Worm (Caenorhabditis elegans) whole organism, mixed stage, embryonic: Measurements from ENCODE around the gene spp-24.

ENCODE experiments used
- bed-3 ChIP-seq: fragments of 200-800 bp; sonication (Bioruptor generic); optimal IDR thresholded peaks from 3 replicates; lab custom pipeline; 2018; ENCODE audit warnings: mild to moderate bottlenecking, missing genetic modification characterization, moderate library complexity, missing compliant biosample characterization
- ceh-83 ChIP-seq: fragments of 200-800 bp; sonication (Bioruptor generic); optimal IDR thresholded peaks from 2 replicates; lab custom pipeline; 2018; ENCODE audit warnings: mild to moderate bottlenecking, missing genetic modification characterization, missing compliant biosample characterization
- ces-1 ChIP-seq: fragments of 150-350 bp; optimal IDR thresholded peaks from 2 replicates; lab custom pipeline; 2014; ENCODE audit warnings: missing biosample characterization, missing genetic modification reagents, missing genetic modification characterization
- elt-1 ChIP-seq: sonication (generic microtip); optimal IDR thresholded peaks from 2 replicates; lab custom pipeline; 2017; ENCODE audit warnings: missing genetic modification characterization, mild to moderate bottlenecking, missing compliant biosample characterization, antibody characterized with exemption, moderate library complexity, borderline replicate concordance; ENCODE audit not compliant: insufficient read depth
- elt-3 ChIP-seq: fragments of 150-350 bp; optimal IDR thresholded peaks from 2 replicates; lab custom pipeline; 2014; ENCODE audit warnings: missing biosample characterization, missing genetic modification characterization
- lin-13 ChIP-seq: fragments of 150-350 bp; optimal IDR thresholded peaks from 2 replicates; lab custom pipeline; 2014; ENCODE audit warnings: missing biosample characterization, missing genetic modification characterization
- lsy-2 ChIP-seq: fragments of 150-350 bp; optimal IDR thresholded peaks from 2 replicates; lab custom pipeline; 2014; ENCODE audit warnings: missing biosample characterization, missing genetic modification characterization
- mep-1 ChIP-seq: fragments of 150-350 bp; optimal IDR thresholded peaks from 2 replicates; lab custom pipeline; 2017; ENCODE audit warnings: missing biosample characterization, missing genetic modification reagents, missing genetic modification characterization, inconsistent platforms
- nhr-237 ChIP-seq: fragments of 150-350 bp; optimal IDR thresholded peaks from 2 replicates; lab custom pipeline; 2014; ENCODE audit warnings: missing biosample characterization, missing genetic modification characterization
- nhr-76 ChIP-seq: sonication (generic microtip); optimal IDR thresholded peaks from 2 replicates; lab custom pipeline; 2017; ENCODE audit warnings: missing biosample characterization, missing genetic modification characterization
- snpc-4 ChIP-seq: fragments of 150-350 bp; optimal IDR thresholded peaks from 2 replicates; lab custom pipeline; 2014; ENCODE audit warnings: missing biosample characterization, missing genetic modification characterization
- unc-62 ChIP-seq: fragments of 150-350 bp; optimal IDR thresholded peaks from 2 replicates; lab custom pipeline; 2014; ENCODE audit warnings: missing biosample characterization, missing genetic modification reagents, missing genetic modification characterization

DNA sequence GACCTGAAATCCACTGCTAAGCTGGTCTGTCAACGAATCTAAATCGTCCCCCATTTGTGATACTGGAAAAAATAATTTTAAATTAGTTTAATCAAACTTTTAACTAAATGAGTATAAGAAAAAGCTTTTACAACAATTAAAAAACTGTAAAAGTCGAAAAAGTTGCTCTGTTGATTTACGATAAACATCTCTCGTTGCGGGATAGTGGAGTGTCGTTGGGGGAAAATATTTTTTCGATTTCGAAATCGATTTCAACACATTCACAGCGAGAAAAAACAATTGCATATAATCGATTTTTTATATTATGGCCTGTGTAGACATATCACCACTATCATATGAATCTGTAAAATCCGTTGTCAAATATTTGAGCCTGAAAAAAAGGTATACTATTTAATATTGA, 7.8 kb downstream of the spp-24 start, which contains the start of the genes F23F1.5 and fbxc-54:
- no peak for TF ChIP-seq elt-1 (tag; lab: Kevin White, UChicago)
- no peak for TF ChIP-seq elt-3
- TF ChIP-seq mep-1 (tag; lab: Kevin White, UChicago): no peak
- no peak for TF ChIP-seq ceh-83
- TF ChIP-seq lin-13 (tag; lab: Kevin White, UChicago): no peak
- no peak for TF ChIP-seq unc-62 (GFP tag; lab: Kevin White, UChicago)
- no peak for TF ChIP-seq ces-1 (GFP tag; lab: Kevin White, UChicago)
- no peak for TF ChIP-seq nhr-237
- no peak for TF ChIP-seq nhr-76
- TF ChIP-seq snpc-4 (tag; lab: Kevin White, UChicago): no peak
- TF ChIP-seq lsy-2 (tag; lab: Kevin White, UChicago): no peak
- no peak for TF ChIP-seq bed-3 (GFP tag; lab: Kevin White, UChicago)
